Worm (Caenorhabditis elegans): ENCODE data around the gene chil-11.

DNA sequence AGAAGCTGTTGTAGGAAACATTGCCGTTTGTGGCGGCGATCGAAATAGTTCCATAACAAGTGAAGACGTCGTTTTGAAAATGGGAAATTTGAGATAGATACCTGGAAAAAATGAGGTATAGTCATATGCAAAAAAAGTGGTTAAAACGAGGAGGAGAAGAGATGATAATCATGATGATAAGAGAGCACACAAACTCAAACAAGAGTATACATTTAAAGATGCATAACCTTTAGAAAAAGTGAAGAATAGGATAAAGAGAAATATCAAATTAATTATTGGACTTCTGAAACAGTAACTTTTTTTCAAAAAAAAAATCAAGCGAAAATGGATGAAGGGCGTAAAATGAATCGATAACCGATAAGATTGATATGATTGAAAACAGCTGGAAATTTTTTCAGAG is 16.6 kb downstream of the chil-11 start, which contains the start of gene nhr-46:
- TF ChIP-seq snpc-4 (tag; optimal IDR thresholded peaks at IDR 0.05): no peak
- TF ChIP-seq zip-8 (tag; optimal IDR thresholded peaks at IDR 0.05): no peak
- no peak for TF ChIP-seq elt-3 (tag; optimal IDR thresholded peaks at IDR 0.05)
- no peak for TF ChIP-seq lsy-2 (tag; optimal IDR thresholded peaks at IDR 0.05)
- TF ChIP-seq unc-62 (GFP tag; optimal IDR thresholded peaks at IDR 0.05): no peak
- no peak for TF ChIP-seq ceh-43 (GFP tag; optimal IDR thresholded peaks at IDR 0.05)
- TF ChIP-seq elt-1 (tag; optimal IDR thresholded peaks at IDR 0.05; ENCODE audit: borderline replicate concordance, insufficient read depth): no peak
- no peak for TF ChIP-seq ztf-11 (tag; optimal IDR thresholded peaks at IDR 0.05)
- TF ChIP-seq lin-13 (tag; optimal IDR thresholded peaks at IDR 0.05): no peak
- no peak for TF ChIP-seq drap-1 (GFP tag; optimal IDR thresholded peaks at IDR 0.05)
- TF ChIP-seq M03D4.4 (tag; optimal IDR thresholded peaks at IDR 0.05): no peak
- TF ChIP-seq sptf-1 (tag; optimal IDR thresholded peaks at IDR 0.05): no peak
- TF ChIP-seq nhr-12 (tag; optimal IDR thresholded peaks at IDR 0.05): no peak
- no peak for TF ChIP-seq flh-1 (GFP tag; optimal IDR thresholded peaks at IDR 0.05)
